Worm (Caenorhabditis elegans) whole organism, late embryonic: ENCODE data around the gene C16C8.18.

Source experiments
- Y22D7AL.16 ChIP-seq: sonication (generic microtip); optimal IDR thresholded peaks from 2 replicates; lab custom pipeline; 2016; ENCODE audit warnings: missing genetic modification characterization, missing compliant biosample characterization
- ama-1 ChIP-seq: fragments of 150-350 bp; optimal IDR thresholded peaks from 2 replicates; lab custom pipeline; 2014
- ceh-31 ChIP-seq: sonication (generic microtip); optimal IDR thresholded peaks from 2 replicates; lab custom pipeline; 2016; ENCODE audit warnings: missing genetic modification characterization, missing compliant biosample characterization
- ceh-9 ChIP-seq: sonication (generic microtip); optimal IDR thresholded peaks from 2 replicates; lab custom pipeline; 2016; ENCODE audit warnings: mild to moderate bottlenecking, missing genetic modification characterization, inconsistent platforms, missing compliant biosample characterization
- che-1 ChIP-seq: sonication (generic microtip); optimal IDR thresholded peaks from 2 replicates; lab custom pipeline; 2016; ENCODE audit warnings: mild to moderate bottlenecking, missing genetic modification characterization, missing compliant biosample characterization
- dve-1 ChIP-seq: sonication (generic microtip); optimal IDR thresholded peaks from 2 replicates; lab custom pipeline; 2017; ENCODE audit warnings: antibody characterized with exemption, mild to moderate bottlenecking, missing genetic modification characterization, missing compliant biosample characterization
- elt-2 ChIP-seq: sonication (generic microtip); optimal IDR thresholded peaks from 2 replicates; lab custom pipeline; 2016; ENCODE audit warnings: missing genetic modification reagents, missing genetic modification characterization, missing compliant biosample characterization
- eyg-1 ChIP-seq: sonication (generic microtip); optimal IDR thresholded peaks from 2 replicates; lab custom pipeline; 2016; ENCODE audit warnings: missing genotype, missing genetic modification characterization, missing compliant biosample characterization
- fax-1 ChIP-seq: sonication (generic microtip); optimal IDR thresholded peaks from 2 replicates; lab custom pipeline; 2016; ENCODE audit warnings: missing genotype, missing genetic modification characterization, missing compliant biosample characterization
- nhr-11 ChIP-seq: fragments of 150-350 bp; optimal IDR thresholded peaks from 2 replicates; lab custom pipeline; 2014; ENCODE audit warnings: missing biosample characterization, missing genetic modification characterization
- pha-4 ChIP-seq: fragments of 150-350 bp; optimal IDR thresholded peaks from 2 replicates; lab custom pipeline; 2018; ENCODE audit warnings: missing biosample characterization, missing genetic modification reagents, missing genetic modification characterization
- pqm-1 ChIP-seq: sonication (generic microtip); optimal IDR thresholded peaks from 2 replicates; lab custom pipeline; 2016; ENCODE audit warnings: missing genetic modification characterization, missing compliant biosample characterization
- sox-4 ChIP-seq: sonication (generic microtip); optimal IDR thresholded peaks from 2 replicates; lab custom pipeline; 2017; ENCODE audit warnings: mild to moderate bottlenecking, missing genetic modification characterization, inconsistent platforms, missing compliant biosample characterization

- TF ChIP-seq pha-4 (tag; lab: Kevin White, UChicago) (no peak), sox-4 (tag; lab: Kevin White, UChicago) (no peak), pqm-1 (tag; lab: Kevin White, UChicago) (no peak), ceh-9 (no peak), che-1 (tag; lab: Kevin White, UChicago) (no peak), dve-1 (tag; lab: Kevin White, UChicago) (no peak), fax-1 (tag; lab: Kevin White, UChicago) (no peak), nhr-11 (tag; lab: Kevin White, UChicago) (no peak), ceh-31 (tag; lab: Kevin White, UChicago) (no peak), ama-1 (no peak), elt-2 (no peak), eyg-1 (no peak), Y22D7AL.16 (tag; lab: Kevin White, UChicago) (no peak)
These were observed 43.8 kb upstream of the C16C8.18 start, which contains the start of gene T06D4.2 for ce11 chrII:3385736-3386135.
